Fruit fly (Drosophila melanogaster) whole organism, embryonic: ENCODE data around the gene pck.
A peak's percentile ranks its signal among the peaks of the same experiment; 100 is the strongest.

Experiments
- ATbp ChIP-seq: fragments of 200-800 bp; sonication (Bioruptor generic); optimal IDR thresholded peaks from 2 replicates; lab custom pipeline; 2017; ENCODE audit warnings: missing biosample characterization, mild to moderate bottlenecking, missing genetic modification characterization, missing genetic modification reagents
- B-H1 ChIP-seq: fragments of 200-800 bp; sonication (Bioruptor generic); IDR thresholded peaks from 3 replicates; pipeline ENCODE4 v1.3.6; 2022; ENCODE audit warnings: missing biosample characterization, missing genetic modification characterization
- Bdp1 ChIP-seq: fragments of 200-800 bp; sonication (Bioruptor generic); optimal IDR thresholded peaks from 3 replicates; lab custom pipeline; 2016; ENCODE audit warnings: missing biosample characterization, missing genetic modification characterization
- C15 ChIP-seq: fragments of 200-800 bp; sonication (Bioruptor generic); IDR thresholded peaks from 3 replicates; pipeline ENCODE4 v1.3.6; 2022; ENCODE audit warnings: missing biosample characterization, missing genetic modification characterization
- CG12104 ChIP-seq: fragments of 200-800 bp; sonication (Bioruptor generic); optimal IDR thresholded peaks from 3 replicates; lab custom pipeline; 2016; ENCODE audit warnings: missing biosample characterization, missing genetic modification characterization
- CG13624 ChIP-seq: fragments of 200-800 bp; sonication (Bioruptor generic); optimal IDR thresholded peaks from 2 replicates; lab custom pipeline; 2016; ENCODE audit warnings: missing biosample characterization, missing genetic modification characterization
- CG17328 ChIP-seq: fragments of 200-800 bp; sonication (Bioruptor generic); IDR thresholded peaks from 2 replicates; pipeline ENCODE4 v1.3.6; 2022; ENCODE audit warnings: missing biosample characterization, missing genetic modification characterization
- CG31441 ChIP-seq: fragments of 200-800 bp; sonication (Bioruptor generic); IDR thresholded peaks from 2 replicates; pipeline ENCODE4 v1.3.6; 2022; ENCODE audit warnings: missing biosample characterization, missing genetic modification characterization
- CG32532 ChIP-seq: fragments of 200-800 bp; sonication (Bioruptor generic); IDR thresholded peaks from 2 replicates; pipeline ENCODE4 v1.3.6; 2022; ENCODE audit warnings: missing biosample characterization, missing genetic modification characterization
- CG34422 ChIP-seq: fragments of 200-800 bp; sonication (Bioruptor generic); IDR thresholded peaks from 3 replicates; pipeline ENCODE4 v1.3.6; 2022; ENCODE audit warnings: missing biosample characterization, missing genetic modification characterization
- CG3838 ChIP-seq: fragments of 200-800 bp; sonication (Bioruptor generic); optimal IDR thresholded peaks from 3 replicates; lab custom pipeline; 2016; ENCODE audit warnings: missing biosample characterization, missing genetic modification characterization
- CG6765 ChIP-seq: fragments of 200-800 bp; sonication (Bioruptor generic); optimal IDR thresholded peaks from 3 replicates; lab custom pipeline; 2017; ENCODE audit warnings: missing biosample characterization, mild to moderate bottlenecking, missing genetic modification characterization
- CG6854 ChIP-seq: fragments of 200-800 bp; sonication (Bioruptor generic); optimal IDR thresholded peaks from 3 replicates; lab custom pipeline; 2017; ENCODE audit warnings: missing biosample characterization, mild to moderate bottlenecking, missing genetic modification characterization
- CoRest ChIP-seq: fragments of 200-800 bp; sonication (Bioruptor generic); optimal IDR thresholded peaks from 3 replicates; lab custom pipeline; 2018; ENCODE audit warnings: missing biosample characterization, mild to moderate bottlenecking, missing genetic modification characterization, moderate library complexity
- E2f2 ChIP-seq: fragments of 200-800 bp; sonication (Bioruptor generic); IDR thresholded peaks from 2 replicates; pipeline ENCODE4 v1.3.6; 2022; ENCODE audit warnings: missing biosample characterization, missing genetic modification characterization
- ERR ChIP-seq: fragments of 200-800 bp; sonication (Bioruptor generic); optimal IDR thresholded peaks from 2 replicates; lab custom pipeline; 2016; ENCODE audit warnings: missing biosample characterization, missing genetic modification characterization
- Hey ChIP-seq: fragments of 200-800 bp; sonication (Bioruptor generic); optimal IDR thresholded peaks from 3 replicates; lab custom pipeline; 2018; ENCODE audit warnings: missing biosample characterization, mild to moderate bottlenecking, missing genetic modification characterization
- Hmx ChIP-seq: fragments of 200-800 bp; sonication (Bioruptor generic); optimal IDR thresholded peaks from 2 replicates; lab custom pipeline; 2016; ENCODE audit warnings: missing biosample characterization, missing genetic modification characterization
- Hr78 ChIP-seq, 2 experiments: fragments of 200-800 bp in 1 of 2; fragments of >200 bp in 1 of 2; sonication (Bioruptor generic) in 1 of 2; optimal IDR thresholded peaks; 2 replicates each; lab custom pipeline; 2017 to 2019; ENCODE audit warnings: missing biosample characterization in 2 of 2, missing genetic modification characterization in 2 of 2, mild to moderate bottlenecking in 1 of 2, moderate library complexity in 1 of 2
- Hsf ChIP-seq: fragments of 200-800 bp; sonication (Bioruptor generic); optimal IDR thresholded peaks from 3 replicates; lab custom pipeline; 2016; ENCODE audit warnings: missing biosample characterization, missing genetic modification characterization
- MESR4 ChIP-seq: fragments of 200-800 bp; sonication (Bioruptor generic); optimal IDR thresholded peaks from 2 replicates; lab custom pipeline; 2018; ENCODE audit warnings: missing biosample characterization, mild to moderate bottlenecking, missing genetic modification characterization, moderate library complexity
- NFAT ChIP-seq: fragments of 200-800 bp; sonication (Bioruptor generic); IDR thresholded peaks from 2 replicates; pipeline ENCODE4 v1.3.6; 2022; ENCODE audit warnings: missing biosample characterization, missing genetic modification characterization
- Nf-YB ChIP-seq: fragments of 200-800 bp; sonication (Bioruptor generic); optimal IDR thresholded peaks from 3 replicates; lab custom pipeline; 2019; ENCODE audit warnings: missing biosample characterization, mild to moderate bottlenecking, missing genetic modification characterization, moderate library complexity
- Pdp1 ChIP-seq, 2 experiments: fragments of 200-800 bp; sonication (Bioruptor generic); optimal IDR thresholded peaks; 3 replicates each; lab custom pipeline; 2016; ENCODE audit warnings: missing biosample characterization in 2 of 2, missing genetic modification characterization in 2 of 2, mild to moderate bottlenecking in 1 of 2, moderate library complexity in 1 of 2
- Scr ChIP-seq: fragments of 200-800 bp; sonication (Bioruptor generic); IDR thresholded peaks from 2 replicates; pipeline ENCODE4 v1.3.6; 2022; ENCODE audit warnings: missing biosample characterization, missing genetic modification characterization; ENCODE audit not compliant: partially characterized antibody
- cg ChIP-seq: fragments of 200-800 bp; sonication (Bioruptor generic); optimal IDR thresholded peaks from 3 replicates; lab custom pipeline; 2019; ENCODE audit warnings: missing biosample characterization, mild to moderate bottlenecking, missing genetic modification characterization, moderate library complexity
- chn ChIP-seq: fragments of 200-800 bp; sonication (Bioruptor generic); optimal IDR thresholded peaks from 2 replicates; lab custom pipeline; 2016; ENCODE audit warnings: missing biosample characterization, missing genetic modification characterization
- croc ChIP-seq: fragments of 200-800 bp; sonication (Bioruptor generic); conservative IDR thresholded peaks from 3 replicates; pipeline ENCODE4 v1.3.6; 2022; ENCODE audit warnings: missing biosample characterization, missing genetic modification characterization
- ewg ChIP-seq: fragments of 200-800 bp; sonication (Bioruptor generic); optimal IDR thresholded peaks from 3 replicates; lab custom pipeline; 2017; ENCODE audit warnings: mild to moderate bottlenecking, missing biosample characterization, missing genetic modification reagents, missing genetic modification characterization
- fd96Cb ChIP-seq: fragments of 200-800 bp; sonication (Bioruptor generic); optimal IDR thresholded peaks from 2 replicates; lab custom pipeline; 2018; ENCODE audit warnings: missing biosample characterization, mild to moderate bottlenecking, missing genetic modification characterization, moderate library complexity
- gfzf ChIP-seq: fragments of 200-800 bp; sonication (Bioruptor generic); optimal IDR thresholded peaks from 2 replicates; lab custom pipeline; 2016; ENCODE audit warnings: missing biosample characterization, mild to moderate bottlenecking, missing genetic modification characterization, moderate library complexity
- gsb-n ChIP-seq: fragments of 200-800 bp; sonication (Bioruptor generic); optimal IDR thresholded peaks from 3 replicates; lab custom pipeline; 2018; ENCODE audit warnings: missing biosample characterization, mild to moderate bottlenecking, missing genetic modification characterization
- h ChIP-seq: fragments of >200 bp; optimal IDR thresholded peaks from 2 replicates; lab custom pipeline; 2017
- ham ChIP-seq: fragments of 200-800 bp; sonication (Bioruptor generic); IDR thresholded peaks from 2 replicates; pipeline ENCODE4 v1.3.6; 2022; ENCODE audit warnings: missing biosample characterization, missing genetic modification characterization
- jing ChIP-seq: fragments of 200-800 bp; sonication (Bioruptor generic); optimal IDR thresholded peaks from 2 replicates; lab custom pipeline; 2018; ENCODE audit warnings: missing biosample characterization, mild to moderate bottlenecking, missing genetic modification characterization
- lov ChIP-seq, 2 experiments: fragments of 200-800 bp in 1 of 2; fragments of >200 bp in 1 of 2; sonication (Bioruptor generic) in 1 of 2; IDR thresholded peaks in 1 of 2; optimal IDR thresholded peaks in 1 of 2; 2 replicates in 1 of 2; 3 replicates in 1 of 2; pipeline versions ENCODE4 v1.3.6 to Lab custom; 2017 to 2022; ENCODE audit warnings: missing biosample characterization in 1 of 2, missing genetic modification characterization in 1 of 2
- mld ChIP-seq: fragments of 200-800 bp; sonication (Bioruptor generic); IDR thresholded peaks from 3 replicates; pipeline ENCODE4 v1.3.6; 2022; ENCODE audit warnings: missing biosample characterization, missing genetic modification characterization; ENCODE audit not compliant: partially characterized antibody
- nom ChIP-seq: fragments of 200-800 bp; sonication (Bioruptor generic); optimal IDR thresholded peaks from 2 replicates; lab custom pipeline; 2017; ENCODE audit warnings: missing biosample characterization, missing genetic modification characterization, mild to moderate bottlenecking, moderate library complexity, missing genetic modification reagents
- onecut ChIP-seq: fragments of 200-800 bp; sonication (Bioruptor generic); IDR thresholded peaks from 2 replicates; pipeline ENCODE4 v1.3.6; 2022; ENCODE audit warnings: missing biosample characterization, missing genetic modification characterization
- row ChIP-seq: fragments of 200-800 bp; sonication (Bioruptor generic); IDR thresholded peaks from 3 replicates; pipeline ENCODE4 v1.3.6; 2022; ENCODE audit warnings: missing biosample characterization, missing genetic modification characterization
- sim ChIP-seq: fragments of 200-800 bp; sonication (Bioruptor generic); IDR thresholded peaks from 2 replicates; pipeline ENCODE4 v1.3.6; 2022; ENCODE audit warnings: missing biosample characterization, missing genetic modification characterization
- sqz ChIP-seq: fragments of 200-800 bp; sonication (Bioruptor generic); optimal IDR thresholded peaks from 3 replicates; lab custom pipeline; 2018; ENCODE audit warnings: missing biosample characterization, mild to moderate bottlenecking, missing genetic modification characterization
- ssp ChIP-seq: fragments of 200-800 bp; sonication (Bioruptor generic); IDR thresholded peaks from 2 replicates; pipeline ENCODE4 v1.3.6; 2022; ENCODE audit warnings: missing biosample characterization, missing genetic modification characterization
- tap ChIP-seq: fragments of 200-800 bp; optimal IDR thresholded peaks from 3 replicates; lab custom pipeline; 2019; ENCODE audit warnings: missing biosample characterization, mild to moderate bottlenecking, missing genetic modification characterization, moderate library complexity
- tup ChIP-seq: fragments of 200-800 bp; sonication (Bioruptor generic); optimal IDR thresholded peaks from 2 replicates; lab custom pipeline; 2016; ENCODE audit warnings: missing biosample characterization, mild to moderate bottlenecking, missing genetic modification characterization, moderate library complexity
- unpg ChIP-seq: fragments of 200-800 bp; sonication (Bioruptor generic); optimal IDR thresholded peaks from 3 replicates; lab custom pipeline; 2018; ENCODE audit warnings: missing biosample characterization, mild to moderate bottlenecking, missing genetic modification characterization, moderate library complexity
- vfl ChIP-seq: fragments of 200-800 bp; sonication (Bioruptor generic); optimal IDR thresholded peaks from 2 replicates; lab custom pipeline; 2016; ENCODE audit warnings: missing biosample characterization, missing genetic modification characterization
- vnd ChIP-seq: fragments of 200-800 bp; sonication (Bioruptor generic); IDR thresholded peaks from 3 replicates; pipeline ENCODE4 v1.3.6; 2022; ENCODE audit warnings: missing biosample characterization, missing genetic modification characterization; ENCODE audit not compliant: partially characterized antibody
- zen ChIP-seq: fragments of 200-800 bp; sonication (Bioruptor generic); optimal IDR thresholded peaks from 3 replicates; lab custom pipeline; 2018; ENCODE audit warnings: missing biosample characterization, mild to moderate bottlenecking, missing genetic modification characterization, moderate library complexity

The pck gene

DNA sequence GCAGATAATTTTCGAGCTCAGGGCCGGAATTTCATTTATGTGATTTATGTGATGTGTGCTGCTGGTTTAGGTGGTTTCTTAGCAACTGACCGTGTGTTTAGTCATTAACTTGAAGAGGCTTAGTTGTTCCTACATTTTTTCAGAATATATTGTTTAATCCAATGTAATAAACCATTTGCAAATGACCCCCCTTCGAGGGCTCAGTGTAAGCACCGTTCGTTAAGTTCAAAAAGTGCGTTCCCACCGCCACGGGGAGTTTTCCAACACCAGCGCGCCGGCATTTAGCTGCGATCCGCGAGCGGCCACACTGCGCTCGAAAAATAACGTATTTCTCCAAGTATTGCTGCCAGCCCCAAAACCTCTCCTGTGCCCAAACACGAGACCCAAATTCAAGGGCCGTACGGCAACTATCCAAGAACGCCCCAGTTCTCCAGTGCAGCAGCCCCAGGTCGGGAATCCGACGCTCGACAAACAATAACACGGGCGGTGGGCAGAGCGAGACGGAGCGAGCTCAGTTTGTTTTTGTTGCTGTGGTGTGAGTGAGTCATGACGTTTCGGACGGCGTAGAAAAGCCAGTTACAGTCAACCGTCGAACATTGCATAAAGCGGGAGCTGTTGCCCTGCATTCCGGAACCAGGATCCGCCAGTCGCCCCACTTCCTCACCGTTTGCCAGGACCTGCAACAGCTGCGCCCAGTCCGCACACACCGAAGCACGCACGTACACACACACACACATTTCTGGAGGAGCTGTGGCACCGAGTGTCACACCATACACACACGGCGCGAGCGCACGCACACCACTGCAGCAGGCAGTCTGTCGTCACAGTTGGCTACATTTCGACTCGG lies 8.0 kb downstream of the pck start, which contains the start of gene rush (continued):
- no peak for TF ChIP-seq lov (optimal IDR thresholded peaks at IDR 0.05; lab: Kevin White, UChicago)
- no peak for TF ChIP-seq lov (GFP tag; IDR thresholded peaks at IDR 0.05; lab: Robert Waterston, UW)
- TF ChIP-seq NFAT (GFP tag; lab: Robert Waterston, UW) = peak; percentile 53; the same call in 1 of the 2 replicates
- peak; percentile 85 for TF ChIP-seq gfzf (GFP tag; lab: Kevin White, UChicago)
- no peak for TF ChIP-seq mld (GFP tag; lab: Robert Waterston, UW)
- TF ChIP-seq croc (GFP tag; lab: Robert Waterston, UW) = no peak
- peak; percentile 3 for TF ChIP-seq CG13624 (GFP tag; lab: Kevin White, UChicago)
- peak; percentile 17 for TF ChIP-seq nom
- TF ChIP-seq h = no peak
- no peak; the same call in 1 of the 2 replicates for TF ChIP-seq ssp
- TF ChIP-seq vnd (GFP tag; lab: Robert Waterston, UW) = no peak
- TF ChIP-seq E2f2 (GFP tag; lab: Robert Waterston, UW) = peak; percentile 73
- no peak for TF ChIP-seq Scr (GFP tag; lab: Robert Waterston, UW)
- TF ChIP-seq Hsf (GFP tag; lab: Kevin White, UChicago) = peak; percentile 24
- no peak for TF ChIP-seq B-H1 (GFP tag; lab: Robert Waterston, UW)
- TF ChIP-seq tup (GFP tag; lab: Kevin White, UChicago) = no peak
- TF ChIP-seq onecut = no peak
- peak; percentile 60 for TF ChIP-seq CG32532 (GFP tag; lab: Robert Waterston, UW)
- TF ChIP-seq ERR (GFP tag; lab: Kevin White, UChicago) = peak; percentile 29
- TF ChIP-seq CG3838 (GFP tag; lab: Kevin White, UChicago) = no peak
- peak; percentile 97 for TF ChIP-seq MESR4 (GFP tag; lab: Kevin White, UChicago)
- peak; percentile 88 for TF ChIP-seq cg (GFP tag; lab: Kevin White, UChicago)
- TF ChIP-seq Hey (tag; lab: Kevin White, UChicago) = no peak
- TF ChIP-seq CoRest = peak; percentile 44
- no peak for TF ChIP-seq tap (tag; lab: Kevin White, UChicago)
- TF ChIP-seq chn (GFP tag; lab: Kevin White, UChicago) = no peak
- no peak for TF ChIP-seq Nf-YB (GFP tag; lab: Kevin White, UChicago)
- TF ChIP-seq CG6765 (GFP tag; lab: Kevin White, UChicago) = no peak
- TF ChIP-seq CG17328 (GFP tag; lab: Robert Waterston, UW) = no peak
- peak; percentile 26 for TF ChIP-seq ewg (GFP tag; lab: Kevin White, UChicago)
- TF ChIP-seq sim (GFP tag; lab: Robert Waterston, UW) = no peak
- TF ChIP-seq jing (GFP tag; lab: Kevin White, UChicago) = no peak
- peak; percentile 49 for TF ChIP-seq CG31441 (GFP tag; lab: Robert Waterston, UW)
- no peak for TF ChIP-seq sqz
- peak in 1 of 2 experiments; percentile 36 for TF ChIP-seq Pdp1 (GFP tag; optimal IDR thresholded peaks at IDR 0.05; lab: Kevin White, UChicago)
- no peak for TF ChIP-seq CG12104 (GFP tag; lab: Kevin White, UChicago)
- no peak for TF ChIP-seq fd96Cb (tag; lab: Kevin White, UChicago)
- TF ChIP-seq CG6854 = no peak
- TF ChIP-seq gsb-n (tag; lab: Kevin White, UChicago) = no peak
- TF ChIP-seq ham (GFP tag; lab: Robert Waterston, UW) = no peak
- TF ChIP-seq unpg (GFP tag; lab: Kevin White, UChicago) = peak; percentile 11
- TF ChIP-seq Hmx = no peak
- TF ChIP-seq row = peak; percentile 63
- TF ChIP-seq zen (tag; lab: Kevin White, UChicago) = no peak
- no peak for TF ChIP-seq Bdp1 (GFP tag; lab: Kevin White, UChicago)
- no peak for TF ChIP-seq CG34422
- no peak for TF ChIP-seq vfl (GFP tag; lab: Kevin White, UChicago)
- no peak for TF ChIP-seq Hr78 (GFP tag; optimal IDR thresholded peaks at IDR 0.05; lab: Kevin White, UChicago)
- peak; percentile 4 for TF ChIP-seq ATbp (GFP tag; lab: Kevin White, UChicago)
- TF ChIP-seq C15 (GFP tag; lab: Robert Waterston, UW) = no peak
